Worm (Caenorhabditis elegans) whole organism, young adult: ENCODE data around the gene gos-28.

Experiments used
- B0035.1 ChIP-seq: sonication (generic microtip); optimal IDR thresholded peaks from 2 replicates; lab custom pipeline; 2016; ENCODE audit warnings: missing genetic modification characterization, mild to moderate bottlenecking, missing compliant biosample characterization, missing genotype, missing genetic modification reagents
- B0336.3 ChIP-seq: fragments of 200-800 bp; sonication (Bioruptor generic); IDR thresholded peaks from 2 replicates; pipeline ENCODE4 v1.3.6; 2022; ENCODE audit warnings: missing genetic modification characterization, missing compliant biosample characterization
- D2030.7 ChIP-seq: fragments of 200-800 bp; sonication (Bioruptor generic); IDR thresholded peaks from 2 replicates; pipeline ENCODE4 v1.3.6; 2022; ENCODE audit warnings: missing genetic modification reagents, missing genetic modification characterization, missing compliant biosample characterization
- F33H1.4 ChIP-seq: fragments of 200-800 bp; sonication (Bioruptor generic); IDR thresholded peaks from 2 replicates; pipeline ENCODE4 v1.3.6; 2022; ENCODE audit warnings: missing genetic modification reagents, missing genetic modification characterization, missing compliant biosample characterization
- F52B5.7 ChIP-seq: sonication (generic microtip); optimal IDR thresholded peaks from 2 replicates; lab custom pipeline; 2016; ENCODE audit warnings: mild to moderate bottlenecking, missing genetic modification characterization, missing compliant biosample characterization
- F55B11.4 ChIP-seq: sonication (generic microtip); optimal IDR thresholded peaks from 2 replicates; lab custom pipeline; 2016; ENCODE audit warnings: missing compliant biosample characterization, missing genetic modification characterization, borderline replicate concordance; ENCODE audit not compliant: insufficient read depth
- F57A8.1 ChIP-seq: fragments of 200-800 bp; sonication (Bioruptor generic); optimal IDR thresholded peaks from 2 replicates; lab custom pipeline; 2018; ENCODE audit warnings: mild to moderate bottlenecking, missing genetic modification characterization, moderate library complexity, missing compliant biosample characterization
- Y53F4B.3 ChIP-seq: fragments of 200-800 bp; sonication (Bioruptor generic); IDR thresholded peaks from 2 replicates; pipeline ENCODE4 v1.3.6; 2022; ENCODE audit warnings: missing genetic modification reagents, missing genetic modification characterization, missing compliant biosample characterization
- Y67H2A.10 ChIP-seq: fragments of 200-800 bp; sonication (Bioruptor generic); conservative IDR thresholded peaks from 2 replicates; pipeline ENCODE4 v1.3.6; 2022; ENCODE audit warnings: missing genetic modification reagents, missing genetic modification characterization, missing compliant biosample characterization
- Y79H2A.3 ChIP-seq: fragments of 200-800 bp; sonication (Bioruptor generic); conservative IDR thresholded peaks from 2 replicates; pipeline ENCODE4 v1.3.6; 2022; ENCODE audit warnings: missing genetic modification reagents, missing genetic modification characterization, missing compliant biosample characterization
- Y95B8A.8 ChIP-seq: fragments of 200-800 bp; sonication (Bioruptor generic); IDR thresholded peaks from 2 replicates; pipeline ENCODE4 v1.3.6; 2022; ENCODE audit warnings: missing genetic modification reagents, missing genetic modification characterization, missing compliant biosample characterization
- ama-1 ChIP-seq, 3 experiments: fragments of 150-350 bp in 1 of 3; sonication (generic microtip) in 2 of 3; optimal IDR thresholded peaks; 2 replicates each; lab custom pipeline; 2014 to 2018; ENCODE audit warnings: missing biosample characterization in 2 of 3, missing genetic modification characterization in 2 of 3, missing genetic modification reagents in 2 of 3
- attf-3 ChIP-seq: fragments of 200-800 bp; sonication (Bioruptor generic); conservative IDR thresholded peaks from 2 replicates; pipeline ENCODE4 v1.3.6; 2022; ENCODE audit warnings: missing genetic modification reagents, missing genetic modification characterization, missing compliant biosample characterization
- attf-6 ChIP-seq: fragments of 200-800 bp; sonication (Bioruptor generic); IDR thresholded peaks from 2 replicates; pipeline ENCODE4 v1.3.6; 2022; ENCODE audit warnings: missing genetic modification reagents, missing genetic modification characterization, missing compliant biosample characterization
- cebp-2 ChIP-seq: fragments of 200-800 bp; sonication (Bioruptor generic); IDR thresholded peaks from 2 replicates; pipeline ENCODE4 v1.3.6; 2022; ENCODE audit warnings: missing genetic modification characterization, missing compliant biosample characterization
- ceh-79 ChIP-seq: sonication (generic microtip); optimal IDR thresholded peaks from 2 replicates; lab custom pipeline; 2017; ENCODE audit warnings: mild to moderate bottlenecking, missing genetic modification characterization, missing compliant biosample characterization
- ceh-91 ChIP-seq: fragments of 200-800 bp; sonication (Bioruptor generic); IDR thresholded peaks from 2 replicates; pipeline ENCODE4 v1.3.6; 2022; ENCODE audit warnings: missing genetic modification reagents, missing genetic modification characterization, missing compliant biosample characterization
- dpl-1 ChIP-seq: fragments of 150-350 bp; optimal IDR thresholded peaks from 2 replicates; lab custom pipeline; 2014; ENCODE audit warnings: missing biosample characterization, missing genetic modification reagents, missing genetic modification characterization
- efl-1 ChIP-seq: fragments of 150-350 bp; optimal IDR thresholded peaks from 2 replicates; lab custom pipeline; 2014; ENCODE audit warnings: missing biosample characterization, missing genetic modification reagents, missing genetic modification characterization
- egl-44 ChIP-seq: fragments of 200-800 bp; sonication (Bioruptor generic); IDR thresholded peaks from 2 replicates; pipeline ENCODE4 v1.3.6; 2022; ENCODE audit warnings: missing genetic modification reagents, missing genetic modification characterization, missing compliant biosample characterization
- ets-4 ChIP-seq: fragments of 200-800 bp; sonication (Bioruptor generic); optimal IDR thresholded peaks from 2 replicates; lab custom pipeline; 2018; ENCODE audit warnings: mild to moderate bottlenecking, missing genetic modification characterization, missing compliant biosample characterization
- gei-17 ChIP-seq: fragments of 200-800 bp; sonication (Bioruptor generic); optimal IDR thresholded peaks from 2 replicates; lab custom pipeline; 2018; ENCODE audit warnings: mild to moderate bottlenecking, missing genetic modification characterization, missing compliant biosample characterization
- him-1 ChIP-seq: sonication (generic microtip); optimal IDR thresholded peaks from 2 replicates; lab custom pipeline; 2016; ENCODE audit warnings: missing genotype, missing genetic modification reagents, missing genetic modification characterization, missing compliant biosample characterization
- hlh-12 ChIP-seq: sonication (generic microtip); optimal IDR thresholded peaks from 2 replicates; lab custom pipeline; 2016; ENCODE audit warnings: missing genetic modification characterization, missing compliant biosample characterization
- hlh-26 ChIP-seq: fragments of 200-800 bp; sonication (Bioruptor generic); conservative IDR thresholded peaks from 2 replicates; pipeline ENCODE4 v1.3.6; 2022; ENCODE audit warnings: missing genetic modification reagents, missing genetic modification characterization, missing compliant biosample characterization
- hmg-20 ChIP-seq: fragments of 200-800 bp; sonication (Bioruptor generic); IDR thresholded peaks from 2 replicates; pipeline ENCODE4 v1.3.6; 2022; ENCODE audit warnings: missing genetic modification reagents, missing genetic modification characterization, missing compliant biosample characterization
- hsf-1 ChIP-seq: fragments of 200-800 bp; sonication (Bioruptor generic); IDR thresholded peaks from 2 replicates; pipeline ENCODE4 v1.3.6; 2022; ENCODE audit warnings: missing genetic modification reagents, missing genetic modification characterization, missing compliant biosample characterization
- let-526 ChIP-seq: fragments of 200-800 bp; sonication (Bioruptor generic); IDR thresholded peaks from 2 replicates; pipeline ENCODE4 v1.3.6; 2022; ENCODE audit warnings: missing genetic modification reagents, missing genetic modification characterization, missing compliant biosample characterization
- lin-35 ChIP-seq, 3 experiments: fragments of 150-350 bp in 2 of 3; sonication (generic microtip) in 1 of 3; optimal IDR thresholded peaks; 2 replicates each; lab custom pipeline; 2014 to 2018; ENCODE audit warnings: missing biosample characterization in 3 of 3, missing genetic modification characterization in 3 of 3, missing genetic modification reagents in 3 of 3
- lin-54 ChIP-seq: fragments of 200-800 bp; sonication (Bioruptor generic); optimal IDR thresholded peaks from 2 replicates; lab custom pipeline; 2018; ENCODE audit warnings: mild to moderate bottlenecking, missing genetic modification characterization, missing compliant biosample characterization
- lir-1 ChIP-seq: fragments of 200-800 bp; sonication (Bioruptor generic); conservative IDR thresholded peaks from 2 replicates; pipeline ENCODE4 v1.3.6; 2022; ENCODE audit warnings: missing genetic modification reagents, missing genetic modification characterization, missing compliant biosample characterization
- lsy-27 ChIP-seq: sonication (generic microtip); optimal IDR thresholded peaks from 2 replicates; lab custom pipeline; 2017; ENCODE audit warnings: missing genetic modification characterization, mild to moderate bottlenecking, missing compliant biosample characterization, antibody characterized with exemption, missing genotype, borderline replicate concordance; ENCODE audit not compliant: insufficient read depth
- madf-6 ChIP-seq: fragments of 200-800 bp; sonication (Bioruptor generic); IDR thresholded peaks from 2 replicates; pipeline ENCODE4 v1.3.6; 2022; ENCODE audit warnings: missing genetic modification reagents, missing genetic modification characterization, missing compliant biosample characterization
- madf-8 ChIP-seq: fragments of 200-800 bp; sonication (Bioruptor generic); conservative IDR thresholded peaks from 2 replicates; pipeline ENCODE4 v1.3.6; 2022; ENCODE audit warnings: missing genetic modification reagents, missing genetic modification characterization, missing compliant biosample characterization
- nfya-1 ChIP-seq: sonication (generic microtip); optimal IDR thresholded peaks from 2 replicates; lab custom pipeline; 2017; ENCODE audit warnings: antibody characterized with exemption, missing compliant biosample characterization, missing genetic modification characterization, borderline replicate concordance; ENCODE audit not compliant: insufficient read depth
- nhr-120 ChIP-seq: fragments of 200-800 bp; sonication (Bioruptor generic); IDR thresholded peaks from 2 replicates; pipeline ENCODE4 v1.3.6; 2022; ENCODE audit warnings: missing genetic modification characterization, missing compliant biosample characterization
- pbrm-1 ChIP-seq: fragments of 200-800 bp; sonication (Bioruptor generic); IDR thresholded peaks from 2 replicates; pipeline ENCODE4 v1.3.6; 2022; ENCODE audit warnings: missing genetic modification reagents, missing genetic modification characterization, missing compliant biosample characterization
- repo-1 ChIP-seq: sonication (generic microtip); optimal IDR thresholded peaks from 2 replicates; lab custom pipeline; 2017; ENCODE audit warnings: mild to moderate bottlenecking, missing genetic modification characterization, missing compliant biosample characterization
- snpc-1.3 ChIP-seq: sonication (generic microtip); optimal IDR thresholded peaks from 2 replicates; lab custom pipeline; 2017; ENCODE audit warnings: missing genetic modification characterization, mild to moderate bottlenecking, missing compliant biosample characterization, antibody characterized with exemption, moderate library complexity, missing genotype, missing genetic modification reagents; ENCODE audit not compliant: insufficient read depth
- somi-1 ChIP-seq: fragments of 200-800 bp; sonication (Bioruptor generic); optimal IDR thresholded peaks from 2 replicates; lab custom pipeline; 2018; ENCODE audit warnings: mild to moderate bottlenecking, missing genetic modification characterization, missing compliant biosample characterization
- tbx-9 ChIP-seq: sonication (generic microtip); optimal IDR thresholded peaks from 2 replicates; lab custom pipeline; 2016; ENCODE audit warnings: borderline replicate concordance, missing genetic modification characterization, inconsistent platforms, missing compliant biosample characterization
- unc-130 ChIP-seq: sonication (generic microtip); optimal IDR thresholded peaks from 2 replicates; lab custom pipeline; 2016; ENCODE audit warnings: missing genetic modification reagents, missing genetic modification characterization, missing compliant biosample characterization
- xnd-1 ChIP-seq: sonication (generic microtip); optimal IDR thresholded peaks from 2 replicates; lab custom pipeline; 2016; ENCODE audit warnings: missing genotype, missing genetic modification reagents, missing genetic modification characterization, missing compliant biosample characterization
- ztf-22 ChIP-seq: fragments of 200-800 bp; sonication (Bioruptor generic); optimal IDR thresholded peaks from 2 replicates; lab custom pipeline; 2018; ENCODE audit warnings: mild to moderate bottlenecking, missing genetic modification characterization, moderate library complexity, missing compliant biosample characterization
- ztf-25 ChIP-seq: fragments of 200-800 bp; sonication (Bioruptor generic); IDR thresholded peaks from 2 replicates; pipeline ENCODE4 v1.3.6; 2022; ENCODE audit warnings: missing genetic modification reagents, missing genetic modification characterization, missing compliant biosample characterization
- ztf-28 ChIP-seq: fragments of 200-800 bp; sonication (Bioruptor generic); IDR thresholded peaks from 2 replicates; pipeline ENCODE4 v1.3.6; 2022; ENCODE audit warnings: missing genetic modification reagents, missing genetic modification characterization, missing compliant biosample characterization
- ztf-6 ChIP-seq: fragments of 200-800 bp; sonication (Bioruptor generic); IDR thresholded peaks from 2 replicates; pipeline ENCODE4 v1.3.6; 2022; ENCODE audit warnings: missing genetic modification reagents, missing genetic modification characterization, missing compliant biosample characterization

The gos-28 gene

ce11 chrIII:7338693-7339092 lies 10.3 kb downstream of the gos-28 start, which contains the start of gene kap-1 (continued):
- TF ChIP-seq efl-1 (GFP tag; lab: Kevin White, UChicago) (no peak), ama-1 (optimal IDR thresholded peaks at IDR 0.05; lab: Kevin White, UChicago) (peak; percentile 78), ama-1 (GFP tag; optimal IDR thresholded peaks at IDR 0.05; lab: Kevin White, UChicago) (peak in 1 of 2 experiments; percentile 78), unc-130 (GFP tag; lab: Kevin White, UChicago) (no peak), F55B11.4 (no peak), attf-3 (GFP tag; lab: Robert Waterston, UW) (0 out of 2 replicates have a peak, but pooled peaks have one; percentile 20), nhr-120 (GFP tag; lab: Robert Waterston, UW) (0 out of 2 replicates have a peak, but pooled peaks have one; percentile 12), F57A8.1 (no peak), madf-8 (GFP tag; lab: Robert Waterston, UW) (no peak; the same call in 1 of the 2 replicates), lsy-27 (tag; lab: Kevin White, UChicago) (no peak), lin-54 (GFP tag; lab: Kevin White, UChicago) (peak; percentile 29), ztf-28 (GFP tag; lab: Robert Waterston, UW) (no peak), Y67H2A.10 (no peak), Y95B8A.8 (GFP tag; lab: Robert Waterston, UW) (no peak), tbx-9 (tag; lab: Kevin White, UChicago) (no peak), egl-44 (no peak), repo-1 (tag; lab: Kevin White, UChicago) (peak; percentile 73), hmg-20 (GFP tag; lab: Robert Waterston, UW) (no peak), Y79H2A.3 (no peak), ztf-22 (GFP tag; lab: Kevin White, UChicago) (peak; percentile 25), ztf-25 (no peak), ceh-79 (tag; lab: Kevin White, UChicago) (peak; percentile 21), F52B5.7 (tag; lab: Kevin White, UChicago) (peak; percentile 76), ztf-6 (no peak), D2030.7 (GFP tag; lab: Robert Waterston, UW) (no peak), gei-17 (GFP tag; lab: Kevin White, UChicago) (peak; percentile 26), snpc-1.3 (tag; lab: Kevin White, UChicago) (peak; percentile 7), madf-6 (peak; percentile 3; the same call in 1 of the 2 replicates), him-1 (tag; lab: Kevin White, UChicago) (peak; percentile 54), dpl-1 (GFP tag; lab: Kevin White, UChicago) (no peak), xnd-1 (no peak), pbrm-1 (GFP tag; lab: Robert Waterston, UW) (no peak), ets-4 (no peak), hsf-1 (GFP tag; lab: Robert Waterston, UW) (peak; percentile 60), B0336.3 (GFP tag; lab: Robert Waterston, UW) (peak; percentile 86), lir-1 (GFP tag; lab: Robert Waterston, UW) (no peak), attf-6 (GFP tag; lab: Robert Waterston, UW) (no peak), cebp-2 (GFP tag; lab: Robert Waterston, UW) (peak; percentile 2; the same call in 1 of the 2 replicates), lin-35 (GFP tag; optimal IDR thresholded peaks at IDR 0.05; lab: Kevin White, UChicago) (peak in 1 of 3 experiments; percentile 42), B0035.1 (tag; lab: Kevin White, UChicago) (peak; percentile 61), hlh-26 (GFP tag; lab: Robert Waterston, UW) (0 out of 2 replicates have a peak, but pooled peaks have one; percentile 32), F33H1.4 (GFP tag; lab: Robert Waterston, UW) (peak; percentile 33; the same call in 1 of the 2 replicates), hlh-12 (tag; lab: Kevin White, UChicago) (no peak), somi-1 (no peak), nfya-1 (tag; lab: Kevin White, UChicago) (no peak), let-526 (GFP tag; lab: Robert Waterston, UW) (peak; percentile 79; the same call in 1 of the 2 replicates), Y53F4B.3 (no peak), ceh-91 (GFP tag; lab: Robert Waterston, UW) (no peak)
